Fruit fly (Drosophila melanogaster) whole organism, larva: ENCODE results near the gene CG6168.

ENCODE experiments used
- noc ChIP-seq: fragments of 200-800 bp; sonication (Bioruptor generic); optimal IDR thresholded peaks from 3 replicates; lab custom pipeline; 2019; ENCODE audit warnings: missing biosample characterization, mild to moderate bottlenecking, missing genetic modification characterization, moderate library complexity

CG6168 gene

DNA sequence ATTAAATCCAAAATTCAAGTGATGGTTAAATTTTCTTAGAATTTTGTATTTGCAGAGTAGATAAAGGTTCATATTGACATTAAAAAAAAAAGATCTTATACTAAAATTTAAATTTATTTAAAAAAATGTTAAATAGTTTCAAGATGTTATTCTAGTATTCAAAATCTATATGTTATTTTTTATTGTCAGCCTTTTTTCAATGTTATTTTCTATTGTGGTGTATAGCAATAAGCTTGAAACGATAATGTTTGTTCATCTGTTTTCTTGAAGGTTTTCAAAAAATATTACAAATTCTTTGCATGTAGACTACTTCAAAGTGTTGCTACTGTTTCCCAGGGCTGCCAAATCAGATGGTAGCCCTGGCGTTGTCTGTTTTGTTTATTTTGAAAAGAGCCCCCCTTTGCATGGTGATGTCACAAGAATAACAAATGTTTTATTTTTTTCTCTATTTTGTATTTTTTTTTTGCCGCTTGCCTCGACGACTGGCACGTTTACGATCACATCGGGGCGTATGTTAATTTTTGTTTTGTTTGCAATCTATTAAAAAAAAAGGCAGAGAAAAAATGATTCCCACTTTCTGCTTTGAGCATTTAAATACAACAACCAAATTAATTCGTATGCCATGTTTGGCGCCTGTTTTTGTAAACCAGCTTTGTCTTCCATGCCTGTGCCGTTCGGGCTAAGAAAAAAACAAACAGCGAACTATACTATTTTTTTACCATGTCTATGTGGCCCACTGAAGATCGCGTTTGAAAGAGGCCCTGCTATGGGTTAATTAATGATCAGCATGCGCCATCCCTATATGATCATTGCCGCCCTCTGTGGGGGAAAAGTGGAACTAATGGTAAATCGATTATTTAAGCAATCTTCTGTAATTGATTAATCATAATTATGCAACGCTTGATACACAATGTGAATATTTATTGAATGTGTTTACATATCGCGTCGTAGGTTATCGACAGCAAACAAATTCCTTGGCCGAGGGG lies 29.5 kb upstream of the CG6168 start:
- TF ChIP-seq noc (tag; lab: Kevin White, UChicago): peak; percentile 71

DNA sequence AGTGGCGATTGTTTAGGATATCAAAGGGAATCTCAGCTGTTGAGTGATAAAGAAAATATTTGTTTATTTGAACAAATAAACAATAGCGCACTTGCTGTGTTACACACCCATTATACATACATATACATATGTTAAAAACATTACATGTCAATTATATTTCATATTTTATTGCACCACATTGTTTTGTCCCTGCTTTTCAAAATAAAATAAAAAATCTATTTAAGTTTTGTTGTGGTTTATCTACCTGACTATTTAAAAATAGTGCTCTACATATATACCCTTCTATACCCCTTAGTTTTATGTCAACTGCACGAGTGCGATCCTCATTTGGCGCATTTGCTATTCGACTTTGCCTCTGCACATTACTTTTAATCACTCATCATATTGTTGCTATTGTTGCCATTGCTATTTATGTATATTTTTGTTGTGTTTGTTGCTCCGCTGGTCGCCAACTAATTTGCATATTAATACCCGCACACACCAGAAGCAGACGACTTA lies 28.4 kb upstream of the CG6168 start:
- peak; percentile 97 for TF ChIP-seq noc (tag; lab: Kevin White, UChicago)

DNA sequence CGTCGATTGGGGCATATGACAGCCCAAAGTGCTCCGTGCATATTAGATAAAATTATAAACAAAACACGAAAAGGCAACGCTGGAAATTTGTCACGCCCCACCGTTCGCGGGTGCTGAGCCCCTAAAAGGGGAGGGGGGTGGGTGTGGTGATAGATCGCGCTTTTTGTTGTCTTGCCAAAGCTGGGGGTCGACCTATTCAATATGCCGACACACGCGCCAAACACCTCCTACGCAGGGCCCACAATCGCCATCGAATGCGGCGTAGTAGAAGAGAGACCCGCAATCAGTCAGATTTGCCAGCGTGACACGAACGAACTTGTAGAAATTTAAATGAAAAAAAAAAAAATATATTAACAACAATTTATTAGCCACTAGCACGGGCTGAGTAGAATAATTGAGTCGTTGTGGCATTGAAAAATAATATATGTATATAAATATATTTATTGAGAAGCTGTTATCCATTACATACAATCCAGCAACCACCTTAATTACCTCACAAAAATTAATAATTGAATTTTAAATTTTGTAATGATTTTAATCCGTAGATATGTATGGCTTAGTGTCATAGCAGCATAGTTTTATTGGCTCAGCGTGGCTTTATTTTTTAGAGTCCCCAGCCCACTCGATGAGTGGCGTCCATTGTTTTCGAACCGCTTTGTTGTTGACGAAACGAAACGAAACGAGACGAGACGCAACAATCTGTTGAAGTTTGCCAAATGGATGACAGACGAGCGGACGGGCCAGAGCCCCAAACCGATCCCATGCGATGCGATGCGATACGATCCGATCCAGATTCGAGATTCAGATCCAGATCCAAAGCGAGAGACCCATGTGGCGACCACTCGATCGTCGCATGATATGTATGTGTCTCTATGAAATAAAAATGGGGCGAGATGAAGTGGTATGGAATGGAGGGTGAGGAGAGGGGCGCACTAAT lies 27.7 kb upstream of the CG6168 start:
- peak; percentile 98 for TF ChIP-seq noc (tag; lab: Kevin White, UChicago)

DNA sequence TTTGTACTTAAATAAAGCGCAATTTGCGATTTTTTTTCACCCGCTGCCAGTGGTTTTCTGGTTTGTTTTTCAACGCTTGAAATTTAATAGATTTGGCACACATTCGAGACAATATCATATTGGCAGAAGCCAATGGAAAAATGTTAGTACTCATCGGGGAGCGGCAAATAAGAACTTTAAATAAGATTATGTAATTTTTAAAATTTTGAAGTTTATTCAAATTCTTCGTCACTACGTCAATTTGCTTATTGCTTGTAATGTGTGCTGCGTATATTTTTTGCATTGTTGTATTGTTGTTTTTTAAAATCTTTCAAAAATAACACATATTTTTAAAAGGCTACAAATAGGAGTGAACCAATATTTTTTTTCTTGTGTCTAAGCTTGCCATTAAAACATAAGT lies 25.5 kb upstream of the CG6168 start:
- peak; percentile 56 for TF ChIP-seq noc (tag; lab: Kevin White, UChicago)

DNA sequence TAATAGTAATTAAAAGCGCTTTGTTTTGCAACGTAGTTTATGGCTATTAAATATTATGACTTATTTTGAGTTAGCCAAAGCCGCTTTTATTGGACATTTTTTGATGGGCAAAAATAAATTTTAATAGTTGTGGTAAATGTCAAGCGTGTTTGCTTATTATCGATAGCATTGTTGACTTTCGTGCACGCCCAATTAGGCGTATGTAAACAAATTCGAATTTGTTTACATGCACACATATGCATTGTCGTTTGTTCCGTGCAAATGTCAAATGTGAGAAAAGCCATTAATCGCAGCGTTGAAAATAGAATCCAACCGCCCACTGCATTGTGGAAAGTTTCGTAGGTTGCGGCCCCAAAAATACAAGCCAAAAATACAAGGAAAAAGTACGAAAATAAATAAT lies 24.0 kb upstream of the CG6168 start:
- no peak for TF ChIP-seq noc (tag; lab: Kevin White, UChicago)

DNA sequence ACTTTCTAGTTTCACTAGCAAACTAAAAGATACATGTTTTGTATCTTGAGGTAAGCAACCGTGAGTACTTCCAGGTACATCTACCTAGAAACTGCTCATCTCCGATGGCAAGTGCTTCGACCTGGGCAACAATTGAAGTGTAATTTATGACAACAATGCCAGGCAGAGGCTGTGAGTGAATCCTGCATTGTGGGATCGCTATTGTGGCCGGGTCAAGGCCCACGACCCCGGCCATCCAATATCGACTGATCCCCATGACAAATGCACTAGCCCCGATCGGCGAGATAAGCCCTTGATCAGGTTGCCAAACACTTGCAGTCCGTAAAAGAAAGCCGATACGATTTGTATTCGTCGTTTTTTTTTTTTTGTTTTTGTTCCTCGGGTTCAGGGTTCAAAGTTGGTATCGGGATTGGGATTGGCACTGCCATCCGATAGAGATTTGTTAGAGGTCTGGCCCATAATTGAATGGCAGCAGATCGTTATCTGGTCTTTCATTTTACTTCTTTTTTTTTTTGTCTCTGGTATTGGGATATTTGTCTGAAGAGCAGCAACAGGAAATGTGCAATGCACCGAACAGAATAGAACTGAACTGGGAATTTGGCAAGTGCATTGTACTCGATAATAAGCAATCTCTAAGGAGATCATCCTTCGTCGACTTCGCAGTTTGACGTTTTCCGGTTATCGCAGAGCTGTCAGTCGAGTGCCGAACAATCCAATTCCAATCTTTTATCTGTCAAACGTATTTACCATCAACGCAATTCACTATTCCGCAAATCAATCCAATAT lies 23.2 kb upstream of the CG6168 start:
- TF ChIP-seq noc (tag; lab: Kevin White, UChicago): no peak

DNA sequence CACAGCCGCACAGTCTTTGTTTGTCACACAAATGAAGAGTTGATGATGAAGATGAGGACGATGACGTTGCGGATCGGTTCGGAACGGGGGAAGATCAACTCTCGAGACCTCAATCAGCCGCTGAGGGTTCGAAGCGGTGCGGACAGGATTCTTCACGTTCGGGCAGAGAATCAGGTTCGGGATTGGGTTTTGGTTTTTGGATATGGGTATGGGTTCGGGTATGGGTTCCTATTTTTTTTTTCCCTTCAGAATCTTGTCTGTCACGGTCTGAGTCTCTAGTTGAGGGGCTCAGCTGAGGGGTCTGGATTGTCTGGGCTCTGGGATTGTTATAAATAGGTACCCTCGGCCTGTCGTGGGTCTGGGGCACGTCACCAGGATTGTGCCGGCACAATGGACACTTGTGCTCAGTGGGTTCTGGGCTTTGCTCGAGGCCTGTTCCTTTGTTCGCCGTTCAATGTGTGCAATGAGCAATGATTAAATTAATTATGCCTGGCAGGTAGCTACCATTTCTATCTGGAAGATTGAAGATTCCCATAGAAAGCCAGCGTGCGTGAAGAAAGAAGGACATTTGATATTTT lies 22.2 kb upstream of the CG6168 start:
- no peak for TF ChIP-seq noc (tag; lab: Kevin White, UChicago)

DNA sequence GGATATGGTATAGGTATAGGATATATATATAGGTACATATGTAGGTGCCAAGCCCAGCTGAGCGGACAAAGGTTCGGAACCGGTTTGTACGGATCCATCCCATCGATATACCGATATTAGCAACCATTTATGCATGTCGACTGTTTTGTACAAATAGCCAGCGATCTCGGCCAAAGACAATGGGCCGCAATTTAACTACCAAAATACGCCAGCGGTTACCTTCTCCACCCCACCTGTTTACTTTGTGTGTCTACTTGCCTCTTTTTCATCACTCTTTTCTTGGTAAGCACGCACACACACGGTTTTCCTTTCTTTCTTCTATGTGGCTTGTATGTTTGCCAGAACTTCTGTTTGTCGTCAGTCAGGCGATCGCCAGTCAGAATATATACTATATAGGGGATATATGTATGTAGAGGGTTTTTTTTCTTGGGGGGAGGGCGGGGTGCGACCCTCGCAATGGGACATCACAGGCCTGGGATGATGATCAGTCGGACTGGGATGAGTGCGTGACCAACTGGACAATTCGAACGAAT lies 21.1 kb upstream of the CG6168 start:
- TF ChIP-seq noc (tag; lab: Kevin White, UChicago): no peak

DNA sequence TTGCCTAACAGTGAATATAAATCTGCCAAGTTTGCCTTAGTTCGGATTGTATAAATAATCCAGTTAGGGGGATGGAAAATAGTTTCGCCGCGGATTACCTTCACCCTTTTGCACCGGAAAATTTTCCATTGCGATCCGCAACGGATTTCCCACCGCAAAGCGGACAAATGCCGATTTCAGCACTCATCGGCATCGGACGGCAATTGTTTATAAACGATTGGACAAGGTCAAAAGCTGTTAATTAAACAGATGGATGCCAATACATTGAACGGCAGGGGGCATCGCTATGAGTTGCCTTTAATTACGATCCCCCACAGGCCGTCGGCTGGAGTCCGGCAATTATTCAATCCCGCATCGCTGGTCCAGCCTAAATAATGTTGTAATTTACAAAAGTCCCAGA lies 20.4 kb upstream of the CG6168 start:
- no peak for TF ChIP-seq noc (tag; lab: Kevin White, UChicago)

DNA sequence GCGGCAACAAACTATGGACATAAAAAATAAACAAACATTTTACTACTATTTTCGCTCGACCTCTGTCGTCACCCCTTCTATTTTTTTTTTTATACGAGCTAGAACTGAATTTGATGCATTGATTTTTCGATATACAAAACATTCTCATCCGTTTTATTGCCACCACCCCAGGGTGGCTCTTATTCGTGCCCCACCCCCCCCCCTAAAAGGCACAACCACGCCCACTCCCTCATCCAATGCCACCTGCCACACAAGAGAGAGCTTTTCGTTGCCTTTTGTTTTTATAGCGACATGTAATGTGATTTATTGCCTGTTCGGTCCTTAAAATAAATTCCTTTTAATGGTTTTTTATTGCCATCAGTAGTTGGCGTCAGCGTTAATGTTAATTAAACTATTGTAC lies 17.8 kb upstream of the CG6168 start:
- no peak for TF ChIP-seq noc (tag; lab: Kevin White, UChicago)

DNA sequence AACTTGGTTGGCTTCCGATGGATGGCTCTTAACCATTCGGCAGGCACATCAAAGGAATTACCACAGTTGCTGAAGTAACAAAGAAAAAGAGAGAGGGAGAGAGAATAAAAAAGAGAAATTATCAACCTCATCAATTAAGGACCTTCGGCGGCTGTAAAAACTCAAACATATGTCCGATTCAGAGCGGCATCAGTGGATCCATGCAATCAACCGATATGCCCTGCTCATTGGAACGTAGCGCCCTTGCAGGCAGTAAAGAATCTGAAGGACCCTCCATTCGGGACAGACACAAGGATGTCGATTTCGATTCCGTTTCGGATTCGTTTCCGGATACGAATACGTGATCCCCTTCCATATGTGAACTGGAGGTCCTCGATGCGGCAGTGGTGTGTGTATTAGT lies 16.2 kb upstream of the CG6168 start:
- no peak for TF ChIP-seq noc (tag; lab: Kevin White, UChicago)

DNA sequence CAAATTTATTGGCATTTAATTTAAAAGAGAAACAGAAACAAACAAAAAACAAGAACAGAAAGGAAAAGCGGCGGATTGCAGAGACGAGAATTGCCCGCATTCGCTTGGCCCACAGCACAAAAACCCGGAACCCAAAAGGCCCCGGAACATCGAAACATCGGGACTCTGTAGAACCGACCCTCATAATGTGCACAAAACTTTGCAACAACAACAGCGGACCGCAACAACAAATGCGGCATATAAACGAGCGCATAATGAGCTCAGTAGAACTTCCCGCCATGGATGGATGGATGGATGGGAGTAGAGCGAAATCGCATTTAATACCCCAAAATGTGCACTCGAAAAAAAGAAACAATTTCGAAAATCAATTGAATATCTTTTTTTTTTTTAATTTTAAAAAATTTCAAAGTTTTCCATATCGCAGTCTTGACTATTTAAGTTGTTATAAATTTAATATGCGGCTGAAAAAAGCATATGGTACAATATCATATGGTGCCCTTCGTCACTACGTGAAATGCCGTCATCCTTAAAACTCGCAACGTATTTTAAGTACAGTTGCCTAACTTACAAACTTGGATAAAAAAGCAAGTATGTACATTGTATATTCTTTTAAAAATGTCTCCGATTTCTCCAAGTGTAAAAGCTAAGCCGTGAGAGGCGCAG lies 14.7 kb upstream of the CG6168 start:
- no peak for TF ChIP-seq noc (tag; lab: Kevin White, UChicago)

DNA sequence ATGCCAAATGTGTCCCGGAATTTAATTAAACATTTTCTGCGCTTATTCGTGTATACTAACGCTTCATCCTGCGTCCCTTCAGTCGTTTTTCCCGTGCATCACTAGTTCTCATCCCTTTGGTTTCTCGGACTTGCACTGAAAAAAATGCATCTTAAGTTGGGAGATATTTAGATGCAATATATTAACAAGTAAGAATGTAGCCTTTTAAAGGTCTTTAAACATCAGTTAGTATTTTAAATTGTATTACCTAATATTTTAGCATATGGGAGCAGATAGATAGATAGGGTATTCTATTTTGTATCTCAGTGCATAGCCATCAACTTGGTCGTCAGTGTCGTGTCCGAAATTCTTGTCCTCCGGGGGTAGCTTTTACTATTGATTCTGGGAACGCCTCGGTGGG lies 12.5 kb upstream of the CG6168 start:
- TF ChIP-seq noc (tag; lab: Kevin White, UChicago): no peak

DNA sequence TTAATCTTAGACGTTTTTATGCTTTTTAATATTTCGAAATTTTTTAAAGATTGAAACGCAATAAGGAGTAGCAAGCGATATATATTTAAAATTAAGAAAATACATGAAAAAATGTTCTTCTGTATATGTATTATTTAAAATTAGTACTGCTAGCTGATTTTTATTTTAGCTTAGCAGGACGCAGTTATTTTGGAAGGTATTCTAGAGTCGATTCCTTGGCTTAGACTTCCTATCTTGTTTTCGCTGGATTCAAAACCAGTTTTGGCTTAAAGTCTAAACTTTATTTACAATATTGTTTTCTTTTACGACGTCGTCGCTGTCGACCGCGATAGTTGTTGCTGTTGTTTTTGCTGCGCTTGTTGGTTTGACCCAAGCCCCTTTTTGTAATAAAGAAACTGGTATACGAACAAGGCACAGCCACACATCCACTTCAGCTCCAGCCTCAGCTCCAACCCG lies 7.5 kb upstream of the CG6168 start:
- TF ChIP-seq noc (tag; lab: Kevin White, UChicago): peak; percentile 35
